Worm (Caenorhabditis elegans): ENCODE results near the gene T10H4.13.
"Not testable (repeated sequence)": the region's sequence is repeated elsewhere in the genome, so short reads cannot be mapped to it uniquely, and the experiment has no call there.

Gene T10H4.13

DNA sequence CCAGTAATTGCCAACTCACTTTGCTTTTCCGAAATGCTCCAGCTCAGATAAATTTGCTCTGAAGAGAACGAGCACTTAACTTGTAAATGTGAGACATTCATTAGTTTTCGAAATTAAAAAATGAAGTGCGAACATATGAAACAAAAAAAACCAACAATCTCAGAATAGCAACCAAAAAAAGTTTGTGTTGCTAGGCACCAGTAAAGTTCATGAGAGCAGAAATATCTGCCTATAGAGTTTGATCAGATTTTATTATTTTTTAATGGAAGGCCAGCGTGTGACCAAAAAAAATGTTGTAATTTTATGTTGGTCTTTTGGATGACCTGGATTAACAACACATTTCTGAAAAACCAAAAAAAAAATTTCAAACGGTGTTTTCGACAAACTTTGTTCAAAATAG lies 3.2 kb downstream of the T10H4.13 start, which contains the start of gene M01B2.12:
TSS of gene M01B2.12 (minus strand) at position 101 of the 400 bp plus-strand sequence.
- TF ChIP-seq unc-39 (tag; optimal IDR thresholded peaks at IDR 0.05), result no peak
- TF ChIP-seq ztf-1 (GFP tag; conservative IDR thresholded peaks at IDR 0.05), result no peak

DNA sequence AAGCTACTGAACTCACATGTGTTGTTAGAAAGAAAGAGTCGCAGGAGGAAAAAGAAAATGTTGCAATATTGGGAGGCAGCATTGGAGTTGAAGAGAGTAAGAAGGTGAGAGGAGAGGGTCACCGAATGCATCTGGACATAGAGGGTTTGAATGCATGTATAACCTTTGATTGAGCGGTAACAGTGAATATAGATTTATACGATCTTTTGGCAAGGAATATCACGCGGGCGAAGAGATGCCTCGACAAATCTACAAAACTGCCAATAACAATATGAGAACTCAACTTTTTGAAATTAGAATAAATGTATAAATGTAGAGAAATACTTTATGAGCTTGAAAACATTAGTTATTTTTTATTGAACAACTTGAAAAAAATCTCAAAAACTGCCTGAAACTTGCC lies 5.0 kb downstream of the T10H4.13 start, which contains the start of gene M01B2.10:
TSS of gene M01B2.10 (minus strand) at position 101 of the 400 bp plus-strand sequence.
- not testable (repeated sequence) for TF ChIP-seq nhr-6, crh-2, nhr-23 (tag; optimal IDR thresholded peaks at IDR 0.05)

DNA sequence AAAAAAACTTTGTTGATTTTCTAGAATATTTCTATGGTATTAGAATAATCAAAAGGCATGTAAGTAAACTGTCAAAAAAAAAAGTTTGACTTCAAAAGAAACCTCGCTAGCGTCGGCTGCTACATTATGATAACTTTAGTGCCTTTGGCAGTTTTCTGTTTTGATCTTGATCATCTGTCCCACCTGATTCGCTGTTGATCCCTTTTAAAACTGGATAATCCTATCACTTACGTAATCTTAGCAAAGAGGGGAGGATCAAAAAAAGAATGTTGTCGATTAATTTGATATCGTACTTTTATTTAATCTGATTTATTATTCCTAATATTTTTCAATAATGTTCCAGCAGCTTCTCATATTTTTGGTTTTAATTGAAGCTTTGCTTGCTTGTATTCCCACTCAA lies 7.4 kb downstream of the T10H4.13 start, which contains the start of gene M01B2.8:
TSS of gene M01B2.8 (plus strand) at position 301 of the 400 bp plus-strand sequence.
- no peak for TF ChIP-seq R02D3.7 (tag; optimal IDR thresholded peaks at IDR 0.05)
- TF ChIP-seq ceh-82 (tag; optimal IDR thresholded peaks at IDR 0.05), result no peak
- TF ChIP-seq blmp-1 (tag; optimal IDR thresholded peaks at IDR 0.05; ENCODE audit: insufficient read depth), result no peak
- no peak for TF ChIP-seq nhr-11 (tag; optimal IDR thresholded peaks at IDR 0.05)
- no peak for TF ChIP-seq C34F6.9 (tag; optimal IDR thresholded peaks at IDR 0.05)
- TF ChIP-seq peb-1 (tag; optimal IDR thresholded peaks at IDR 0.05), result no peak
- no peak for TF ChIP-seq sma-9 (GFP tag; optimal IDR thresholded peaks at IDR 0.05)
- TF ChIP-seq sma-9 (tag; optimal IDR thresholded peaks at IDR 0.05), result no peak
- TF ChIP-seq sem-4 (tag; optimal IDR thresholded peaks at IDR 0.05), result no peak
- TF ChIP-seq gmeb-1 (tag; optimal IDR thresholded peaks at IDR 0.05), result no peak
- TF ChIP-seq elt-3 (tag; optimal IDR thresholded peaks at IDR 0.05), result no peak
- TF ChIP-seq fos-1 (tag; optimal IDR thresholded peaks at IDR 0.05), result no peak
- TF ChIP-seq snpc-4 (tag; optimal IDR thresholded peaks at IDR 0.05), result no peak
- TF ChIP-seq mbf-1 (tag; optimal IDR thresholded peaks at IDR 0.05), result no peak

DNA sequence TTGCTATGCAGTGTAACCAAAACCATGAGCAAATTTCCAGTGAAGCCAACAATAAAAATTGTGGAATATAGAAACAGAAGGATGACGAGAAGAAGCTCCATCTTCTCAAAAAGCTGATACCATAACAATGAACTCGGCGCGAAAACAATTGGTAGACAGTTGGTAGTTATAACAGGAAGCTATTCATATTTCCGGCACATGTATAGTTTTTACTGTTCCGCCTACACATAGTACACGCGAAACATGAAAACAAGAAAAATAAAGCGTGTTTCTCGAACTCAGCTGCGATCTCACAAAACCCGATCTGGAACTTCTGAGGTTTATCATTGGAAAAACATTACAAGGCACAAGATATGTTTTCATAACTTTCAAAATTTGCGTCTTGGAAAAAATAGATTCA lies 8.3 kb downstream of the T10H4.13 start, which contains the start of gene srsx-37:
TSS of gene srsx-37 (minus strand) at position 101 of the 400 bp plus-strand sequence.
- TF ChIP-seq nhr-129 (tag; optimal IDR thresholded peaks at IDR 0.05), result no peak
- no peak for TF ChIP-seq mdl-1 (tag; optimal IDR thresholded peaks at IDR 0.05)
- TF ChIP-seq unc-55 (GFP tag; optimal IDR thresholded peaks at IDR 0.05), result no peak
- TF ChIP-seq elt-3 (tag; optimal IDR thresholded peaks at IDR 0.05), result no peak
- no peak for TF ChIP-seq R02D3.7 (tag; optimal IDR thresholded peaks at IDR 0.05)
- TF ChIP-seq nhr-6 (tag; optimal IDR thresholded peaks at IDR 0.05), result no peak
- no peak for TF ChIP-seq nhr-77 (tag; optimal IDR thresholded peaks at IDR 0.05)
- no peak for TF ChIP-seq unc-39 (tag; optimal IDR thresholded peaks at IDR 0.05)
- TF ChIP-seq gmeb-1 (tag; optimal IDR thresholded peaks at IDR 0.05), result no peak
- no peak for TF ChIP-seq nhr-23 (tag; optimal IDR thresholded peaks at IDR 0.05)
- TF ChIP-seq peb-1 (tag; optimal IDR thresholded peaks at IDR 0.05), result no peak

DNA sequence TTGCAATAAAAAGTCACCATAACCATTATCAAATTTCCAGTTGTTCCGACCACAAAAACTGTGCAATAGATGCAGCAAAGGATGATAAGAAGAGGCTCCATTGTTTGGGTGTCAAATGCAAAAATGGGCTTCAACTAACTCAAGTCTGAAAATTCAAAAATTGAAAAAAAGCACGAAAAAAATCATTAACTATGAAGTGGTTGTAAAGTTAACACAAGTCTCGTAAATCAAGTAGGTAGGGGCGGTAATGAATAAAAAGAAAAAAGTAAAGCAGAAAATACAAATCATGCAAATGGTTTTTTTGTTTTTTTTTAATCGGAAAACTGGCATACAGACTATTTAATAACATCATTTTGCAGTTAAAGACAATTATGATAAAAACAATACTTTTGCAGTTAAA lies 10.6 kb downstream of the T10H4.13 start, which contains the start of gene srsx-39:
TSS of gene srsx-39 (minus strand) at position 101 of the 400 bp plus-strand sequence.
- TF ChIP-seq nhr-10, alr-1, F13H6.1 (tag; optimal IDR thresholded peaks at IDR 0.05): not testable (repeated sequence)

DNA sequence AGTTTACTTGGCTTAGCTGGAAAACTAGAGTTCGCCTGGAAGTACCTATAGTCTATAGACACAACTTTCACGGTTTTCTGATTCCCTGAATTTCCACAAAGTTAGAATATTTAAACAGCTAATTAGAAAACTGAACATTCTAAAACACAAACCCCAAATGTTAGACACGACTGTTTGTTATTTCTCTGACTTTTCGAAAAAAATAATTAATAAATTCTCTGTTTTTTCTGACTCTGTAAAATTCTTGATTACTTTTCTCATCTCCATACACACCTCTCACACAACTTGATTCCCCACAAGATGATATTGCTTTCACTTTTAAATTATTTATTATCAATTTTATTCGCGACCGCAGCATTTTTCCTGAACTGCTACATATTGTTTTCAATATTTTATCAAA lies 13.8 kb downstream of the T10H4.13 start, which contains the start of gene srbc-75:
TSS of gene srbc-75 (plus strand) at position 301 of the 400 bp plus-strand sequence.
- no peak for TF ChIP-seq alr-1 (tag; optimal IDR thresholded peaks at IDR 0.05)
- TF ChIP-seq egl-27 (tag; optimal IDR thresholded peaks at IDR 0.05), result no peak
- no peak for TF ChIP-seq blmp-1 (tag; optimal IDR thresholded peaks at IDR 0.05; ENCODE audit: insufficient read depth)

DNA sequence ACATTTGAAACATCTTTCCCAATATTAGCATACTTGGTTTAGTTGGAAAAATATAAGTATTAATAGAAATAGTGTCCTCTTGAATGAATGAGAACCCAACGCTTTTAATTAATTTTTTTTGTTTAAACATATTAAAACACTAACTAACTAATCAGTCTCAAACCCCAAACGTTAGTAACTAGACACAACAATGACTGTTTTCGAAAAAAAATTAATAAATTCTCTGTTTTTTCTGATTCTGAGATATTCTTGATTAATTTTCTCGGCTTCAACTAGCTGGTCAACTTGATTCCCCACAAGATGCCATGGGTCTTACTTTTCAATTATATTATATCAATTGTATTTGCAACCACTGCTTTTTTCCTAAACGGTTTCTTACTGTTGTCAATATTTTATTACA lies 15.2 kb downstream of the T10H4.13 start, which contains the start of gene srbc-76:
TSS of gene srbc-76 (plus strand) at position 301 of the 400 bp plus-strand sequence.
- TF ChIP-seq nhr-129 (tag; optimal IDR thresholded peaks at IDR 0.05) (no peak), nhr-237 (tag; optimal IDR thresholded peaks at IDR 0.05) (no peak), nhr-25 (tag; optimal IDR thresholded peaks at IDR 0.05) (no peak), lin-39 (tag; optimal IDR thresholded peaks at IDR 0.05) (no peak)
